Fruit fly (Drosophila melanogaster) whole organism, adult: ENCODE results near the gene CG10041.

Experiments used
- CG11617 ChIP-seq: fragments of 200-800 bp; sonication (Bioruptor generic); optimal IDR thresholded peaks from 2 replicates; lab custom pipeline; 2017; ENCODE audit warnings: mild to moderate bottlenecking, missing biosample characterization, missing genetic modification reagents, missing genetic modification characterization
- CG12768 ChIP-seq: fragments of 200-800 bp; sonication (Bioruptor generic); optimal IDR thresholded peaks from 2 replicates; lab custom pipeline; 2017; ENCODE audit warnings: missing biosample characterization, missing genetic modification characterization, mild to moderate bottlenecking, moderate library complexity, missing genetic modification reagents
- CG14711 ChIP-seq: fragments of 200-800 bp; sonication (Bioruptor generic); optimal IDR thresholded peaks from 2 replicates; lab custom pipeline; 2018; ENCODE audit warnings: missing biosample characterization, mild to moderate bottlenecking, missing genetic modification characterization, moderate library complexity
- CG1620 ChIP-seq: fragments of 200-800 bp; sonication (Bioruptor generic); optimal IDR thresholded peaks from 2 replicates; lab custom pipeline; 2016; ENCODE audit warnings: missing biosample characterization, missing genetic modification characterization
- CG33017 ChIP-seq: fragments of 200-800 bp; sonication (Bioruptor generic); optimal IDR thresholded peaks from 2 replicates; lab custom pipeline; 2018; ENCODE audit warnings: missing biosample characterization, mild to moderate bottlenecking, missing genetic modification characterization, moderate library complexity
- CG5204 ChIP-seq: fragments of 200-800 bp; sonication (Bioruptor generic); optimal IDR thresholded peaks from 2 replicates; lab custom pipeline; 2016; ENCODE audit warnings: missing biosample characterization, missing genetic modification characterization
- CG7045 ChIP-seq: fragments of 200-800 bp; sonication (Bioruptor generic); optimal IDR thresholded peaks from 2 replicates; lab custom pipeline; 2017; ENCODE audit warnings: missing biosample characterization, mild to moderate bottlenecking, missing genetic modification characterization
- CG7101 ChIP-seq: fragments of 200-800 bp; sonication (Bioruptor generic); optimal IDR thresholded peaks from 2 replicates; lab custom pipeline; 2018; ENCODE audit warnings: missing biosample characterization, mild to moderate bottlenecking, missing genetic modification characterization, moderate library complexity
- Clk ChIP-seq: fragments of 200-800 bp; sonication (Bioruptor generic); optimal IDR thresholded peaks from 2 replicates; lab custom pipeline; 2017; ENCODE audit warnings: missing biosample characterization, missing genetic modification characterization
- Crg-1 ChIP-seq: fragments of 200-800 bp; sonication (Bioruptor generic); optimal IDR thresholded peaks from 2 replicates; lab custom pipeline; 2016; ENCODE audit warnings: missing biosample characterization, missing genetic modification characterization
- Hr96 ChIP-seq: fragments of 200-800 bp; sonication (Bioruptor generic); optimal IDR thresholded peaks from 2 replicates; lab custom pipeline; 2016; ENCODE audit warnings: missing biosample characterization, missing genetic modification characterization
- Mnt ChIP-seq: fragments of 200-800 bp; sonication (Bioruptor generic); optimal IDR thresholded peaks from 2 replicates; lab custom pipeline; 2016; ENCODE audit warnings: missing biosample characterization, mild to moderate bottlenecking, missing genetic modification characterization
- bab1 ChIP-seq: fragments of 200-800 bp; sonication (Bioruptor generic); optimal IDR thresholded peaks from 3 replicates; lab custom pipeline; 2019; ENCODE audit warnings: missing biosample characterization, mild to moderate bottlenecking, missing genetic modification characterization, moderate library complexity
- cic ChIP-seq: fragments of 200-800 bp; sonication (Bioruptor generic); optimal IDR thresholded peaks from 2 replicates; lab custom pipeline; 2017; ENCODE audit warnings: missing biosample characterization, mild to moderate bottlenecking, missing genetic modification characterization, moderate library complexity
- cnc ChIP-seq, 2 experiments: fragments of >200 bp; optimal IDR thresholded peaks; 2 replicates each; lab custom pipeline; 2017
- kay ChIP-seq: fragments of 200-800 bp; sonication (Bioruptor generic); peaks from one replicate; lab custom pipeline; 2016; ENCODE audit warnings: missing biosample characterization, missing genetic modification characterization, borderline replicate concordance
- ovo ChIP-seq: fragments of 200-800 bp; sonication (Bioruptor generic); optimal IDR thresholded peaks from 2 replicates; lab custom pipeline; 2016; ENCODE audit warnings: missing biosample characterization, missing genetic modification characterization
- pad ChIP-seq: fragments of 200-800 bp; sonication (Bioruptor generic); optimal IDR thresholded peaks from 3 replicates; lab custom pipeline; 2017; ENCODE audit warnings: missing biosample characterization, missing genetic modification characterization, mild to moderate bottlenecking, moderate library complexity, missing genetic modification reagents
- tj ChIP-seq: fragments of 200-800 bp; sonication (Bioruptor generic); optimal IDR thresholded peaks from 3 replicates; lab custom pipeline; 2017; ENCODE audit warnings: missing biosample characterization, mild to moderate bottlenecking, missing genetic modification characterization, moderate library complexity
- toe ChIP-seq: fragments of 200-800 bp; sonication (Bioruptor generic); optimal IDR thresholded peaks from 2 replicates; lab custom pipeline; 2016; ENCODE audit warnings: missing biosample characterization, missing genetic modification characterization

CG10041 gene

dm6 chr3R:12344914-12345549 lies 6.9 kb downstream of the CG10041 start:
- TF ChIP-seq kay (GFP tag; lab: Kevin White, UChicago) (peak; percentile 54), CG7101 (no peak)

- TF ChIP-seq CG11617 (no peak), Hr96 (GFP tag; lab: Kevin White, UChicago) (no peak), CG12768 (GFP tag; lab: Kevin White, UChicago) (no peak)
These were observed 10.5 kb downstream of the CG10041 start, which contains the start of gene Sgsf for dm6 chr3R:12341374-12341773. Gene Sgsf (plus strand): TSS chr3R:12341674.

- TF ChIP-seq CG33017 (no peak), cic (GFP tag; lab: Kevin White, UChicago) (no peak), kay (GFP tag; lab: Kevin White, UChicago) (no peak), CG11617 (no peak), cnc (optimal IDR thresholded peaks at IDR 0.05; lab: Kevin White, UChicago) (no peak), CG7101 (no peak), ovo (GFP tag; lab: Kevin White, UChicago) (no peak), CG14711 (tag; lab: Kevin White, UChicago) (no peak), CG12768 (GFP tag; lab: Kevin White, UChicago) (no peak)
These were observed 22.1 kb downstream of the CG10041 start for dm6 chr3R:12329827-12330226.

DNA sequence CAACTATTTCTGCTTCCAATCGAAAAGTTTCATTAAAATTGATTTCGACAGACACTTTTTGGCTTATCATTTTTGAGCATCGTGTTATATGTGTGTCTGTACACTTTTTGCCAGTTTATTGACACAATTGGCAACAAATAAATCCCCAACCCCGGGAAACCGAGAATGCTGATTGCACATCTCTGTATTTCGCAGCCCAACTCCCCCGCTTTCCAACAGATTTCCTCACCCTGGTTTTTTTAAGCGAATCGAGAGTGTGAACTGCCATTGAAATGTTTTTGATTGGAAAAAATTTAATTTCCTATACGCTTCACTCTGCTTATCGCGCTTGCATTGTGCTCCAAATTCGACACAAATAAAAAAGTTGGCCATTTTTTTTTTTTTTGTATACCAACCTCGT lies 25.0 kb downstream of the CG10041 start:
- TF ChIP-seq CG7045 (GFP tag; lab: Kevin White, UChicago): no peak

DNA sequence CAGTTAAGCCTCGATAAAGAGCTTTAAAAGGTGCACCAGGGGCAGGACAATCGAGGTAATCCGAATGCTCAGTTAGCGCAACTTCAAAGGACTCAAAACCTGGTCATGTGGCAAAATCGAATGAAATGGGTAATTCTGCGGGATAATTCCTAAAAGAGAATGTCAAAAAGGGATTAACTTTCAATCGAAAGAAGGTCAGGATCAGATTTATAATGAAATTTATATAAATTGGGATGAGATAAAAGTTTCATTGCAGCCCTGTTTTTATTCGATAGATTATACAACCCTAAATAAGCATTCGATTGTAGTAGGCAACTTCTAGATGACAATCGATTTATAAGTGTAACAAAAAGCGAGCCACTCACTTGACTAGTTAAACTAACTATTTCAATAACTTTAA lies 28.7 kb downstream of the CG10041 start, which contains the start of gene CG10013:
CG10013 (plus strand) TSS at position 301 of the 400 bp plus-strand sequence.
- TF ChIP-seq bab1 (GFP tag; lab: Kevin White, UChicago): no peak

DNA sequence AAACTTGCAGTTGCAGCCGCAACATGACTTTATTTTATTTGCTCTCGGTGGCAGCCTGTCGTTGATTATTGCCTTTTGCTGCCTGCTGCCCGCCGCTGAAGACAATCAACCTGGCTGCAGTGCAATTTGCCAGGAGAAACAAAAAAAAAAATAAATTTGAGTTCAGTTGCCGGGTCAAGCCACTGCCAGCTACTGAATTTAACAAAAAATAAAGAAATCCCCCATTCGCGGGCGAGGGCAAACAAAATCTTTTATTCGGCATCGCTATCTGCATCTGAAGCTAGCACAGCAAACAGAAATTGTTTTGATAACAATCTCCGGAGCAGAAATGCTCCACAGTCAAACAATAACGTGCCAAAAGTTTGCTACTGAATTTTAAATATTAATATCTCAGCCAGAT lies 34.6 kb downstream of the CG10041 start:
- no peak for TF ChIP-seq kay (GFP tag; lab: Kevin White, UChicago)
- TF ChIP-seq CG33017: no peak
- no peak for TF ChIP-seq CG1620 (GFP tag; lab: Kevin White, UChicago)
- no peak for TF ChIP-seq Hr96 (GFP tag; lab: Kevin White, UChicago)
- TF ChIP-seq tj (GFP tag; lab: Kevin White, UChicago): no peak
- TF ChIP-seq Crg-1 (GFP tag; lab: Kevin White, UChicago): no peak
- TF ChIP-seq CG5204 (GFP tag; lab: Kevin White, UChicago): no peak
- TF ChIP-seq CG7101: no peak
- no peak for TF ChIP-seq CG11617
- TF ChIP-seq Mnt (GFP tag; lab: Kevin White, UChicago): no peak
- no peak for TF ChIP-seq pad (GFP tag; lab: Kevin White, UChicago)
- TF ChIP-seq cnc (optimal IDR thresholded peaks at IDR 0.05; lab: Kevin White, UChicago): no peak
- TF ChIP-seq CG12768 (GFP tag; lab: Kevin White, UChicago): no peak
- TF ChIP-seq Clk: no peak

dm6 chr3R:12316420-12316819 lies 35.5 kb downstream of the CG10041 start:
- no peak for TF ChIP-seq Mnt (GFP tag; lab: Kevin White, UChicago)
- TF ChIP-seq Clk: no peak
- TF ChIP-seq pad (GFP tag; lab: Kevin White, UChicago): no peak
- no peak for TF ChIP-seq cnc (optimal IDR thresholded peaks at IDR 0.05; lab: Kevin White, UChicago)
- TF ChIP-seq CG12768 (GFP tag; lab: Kevin White, UChicago): no peak
- no peak for TF ChIP-seq Crg-1 (GFP tag; lab: Kevin White, UChicago)
- no peak for TF ChIP-seq CG5204 (GFP tag; lab: Kevin White, UChicago)

DNA sequence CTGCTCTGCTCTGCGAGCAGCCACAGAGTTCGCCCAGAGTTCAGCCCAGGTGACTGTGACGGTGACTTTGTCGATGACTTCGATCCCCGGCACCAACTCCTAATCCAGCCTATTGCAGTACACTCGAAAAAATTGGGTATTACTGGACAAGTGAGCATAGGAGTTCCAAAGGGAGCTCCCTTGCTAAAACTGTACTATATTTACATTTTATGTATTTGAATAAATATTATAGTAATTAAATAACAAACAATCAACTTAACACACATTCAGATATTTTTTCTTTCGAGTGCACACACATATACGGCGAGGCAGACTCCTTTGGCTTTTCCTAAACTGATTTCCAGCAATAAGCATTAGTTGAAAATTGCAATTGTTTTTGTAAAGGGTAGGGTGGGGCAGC lies 36.4 kb downstream of the CG10041 start:
- TF ChIP-seq Hr96 (GFP tag; lab: Kevin White, UChicago) (no peak), tj (GFP tag; lab: Kevin White, UChicago) (no peak), Mnt (GFP tag; lab: Kevin White, UChicago) (no peak), CG7101 (no peak), CG5204 (GFP tag; lab: Kevin White, UChicago) (no peak), CG11617 (no peak), CG1620 (GFP tag; lab: Kevin White, UChicago) (no peak), toe (GFP tag; lab: Kevin White, UChicago) (no peak), ovo (GFP tag; lab: Kevin White, UChicago) (no peak), CG14711 (tag; lab: Kevin White, UChicago) (no peak), cic (GFP tag; lab: Kevin White, UChicago) (no peak), cnc (optimal IDR thresholded peaks at IDR 0.05; lab: Kevin White, UChicago) (no peak), Crg-1 (GFP tag; lab: Kevin White, UChicago) (no peak), CG12768 (GFP tag; lab: Kevin White, UChicago) (no peak)
